Fruit fly (Drosophila melanogaster): Measurements from ENCODE around the gene Ubc6.

The Ubc6 gene

DNA sequence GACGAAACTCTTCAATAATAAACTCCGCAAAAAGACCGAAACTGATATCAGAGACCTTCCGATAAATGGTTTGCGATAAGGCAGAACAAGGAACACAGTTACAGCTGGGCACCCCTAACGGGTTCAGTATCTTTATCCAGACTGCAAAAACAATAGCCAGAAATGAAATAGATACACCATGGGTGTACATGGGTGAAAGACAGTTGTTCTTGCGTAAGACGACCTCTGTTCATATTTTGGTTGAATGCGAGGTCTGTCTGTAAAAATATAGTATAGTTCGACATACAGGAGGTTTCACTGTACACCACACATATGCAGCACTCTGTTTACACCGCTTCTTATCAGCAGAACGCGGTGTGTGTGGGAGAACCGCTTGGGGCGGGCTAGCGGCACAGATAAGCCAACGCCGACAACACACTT is 40.3 kb downstream of the Ubc6 start:
- TF ChIP-seq cyc (GFP tag; optimal IDR thresholded peaks at IDR 0.05), result peak; percentile 76
- peak; percentile 61 for TF ChIP-seq CG7368 (GFP tag; optimal IDR thresholded peaks at IDR 0.05)
- peak; percentile 74 for TF ChIP-seq CG3919 (GFP tag; optimal IDR thresholded peaks at IDR 0.05)
- peak; percentile 60 for TF ChIP-seq CG10631 (GFP tag; optimal IDR thresholded peaks at IDR 0.05)
- peak; percentile 83 for TF ChIP-seq CG6163 (GFP tag; IDR thresholded peaks at IDR 0.05)
- TF ChIP-seq CG15336 (GFP tag; IDR thresholded peaks at IDR 0.05), result peak; percentile 51
- TF ChIP-seq CG8119 (GFP tag; IDR thresholded peaks at IDR 0.05), result no peak
- peak; percentile 94 for TF ChIP-seq fkh (GFP tag; optimal IDR thresholded peaks at IDR 0.05)
- TF ChIP-seq lz (GFP tag; optimal IDR thresholded peaks at IDR 0.05), result peak; percentile 85
- peak; percentile 71 for TF ChIP-seq CG34406 (GFP tag; optimal IDR thresholded peaks at IDR 0.05)
- peak; percentile 65 for TF ChIP-seq CG8632 (GFP tag; optimal IDR thresholded peaks at IDR 0.05)
- TF ChIP-seq Hr39 (GFP tag; optimal IDR thresholded peaks at IDR 0.05), result peak; percentile 85
- TF ChIP-seq acj6 (GFP tag; optimal IDR thresholded peaks at IDR 0.05), result peak; percentile 75
- peak; percentile 39 for TF ChIP-seq CG16779 (tag; optimal IDR thresholded peaks at IDR 0.05)
- TF ChIP-seq CG11762 (GFP tag; optimal IDR thresholded peaks at IDR 0.05; ENCODE audit: insufficient read depth), result peak; percentile 25
- TF ChIP-seq spab (GFP tag; optimal IDR thresholded peaks at IDR 0.05), result peak; percentile 5
- peak; percentile 49 for TF ChIP-seq Ets96B (tag; optimal IDR thresholded peaks at IDR 0.05)
- peak; percentile 61 for TF ChIP-seq Sox15 (GFP tag; optimal IDR thresholded peaks at IDR 0.05)
- no peak for TF ChIP-seq CG6276 (GFP tag; optimal IDR thresholded peaks at IDR 0.05)
- TF ChIP-seq Hr38 (GFP tag; optimal IDR thresholded peaks at IDR 0.05), result no peak
- peak; percentile 56 for TF ChIP-seq CG3032 (tag; optimal IDR thresholded peaks at IDR 0.05)
- peak; percentile 47 for TF ChIP-seq Blimp-1 (GFP tag; optimal IDR thresholded peaks at IDR 0.05)
- peak; percentile 82 for TF ChIP-seq Eip75B (GFP tag; optimal IDR thresholded peaks at IDR 0.05)
- peak; percentile 90 for TF ChIP-seq vri (GFP tag; optimal IDR thresholded peaks at IDR 0.05)
- TF ChIP-seq fd85E (GFP tag; optimal IDR thresholded peaks at IDR 0.05), result peak; percentile 22
- peak; percentile 60 for TF ChIP-seq achi (GFP tag; optimal IDR thresholded peaks at IDR 0.05)
- TF ChIP-seq CG32006 (GFP tag; optimal IDR thresholded peaks at IDR 0.05), result peak; percentile 68
- TF ChIP-seq esn (GFP tag; optimal IDR thresholded peaks at IDR 0.05), result peak; percentile 86
- peak; percentile 43 for TF ChIP-seq dac (GFP tag; optimal IDR thresholded peaks at IDR 0.05)
- TF ChIP-seq Ets21C (GFP tag; optimal IDR thresholded peaks at IDR 0.05), result peak; percentile 74
- peak; percentile 45 for TF ChIP-seq CG1621 (tag; optimal IDR thresholded peaks at IDR 0.05)
- peak; percentile 62 for TF ChIP-seq CG11902 (GFP tag; optimal IDR thresholded peaks at IDR 0.05)
- peak in 1 of 2 experiments; percentile 52 for TF ChIP-seq salr (GFP tag; optimal IDR thresholded peaks at IDR 0.05)
- peak; percentile 89 for TF ChIP-seq Sox14 (GFP tag; optimal IDR thresholded peaks at IDR 0.05)
- TF ChIP-seq CG31627 (GFP tag; optimal IDR thresholded peaks at IDR 0.05), result peak; percentile 83
- peak; percentile 91 for TF ChIP-seq Eip78C (GFP tag)
- peak; percentile 78 for TF ChIP-seq pdm3 (GFP tag; optimal IDR thresholded peaks at IDR 0.05)
- peak; percentile 62 for TF ChIP-seq CG6854 (GFP tag; optimal IDR thresholded peaks at IDR 0.05)
- peak; percentile 48 for TF ChIP-seq CG9139 (GFP tag; optimal IDR thresholded peaks at IDR 0.05)
- TF ChIP-seq fd59A (GFP tag; optimal IDR thresholded peaks at IDR 0.05), result peak; percentile 34
- TF ChIP-seq Smox (GFP tag; optimal IDR thresholded peaks at IDR 0.05), result peak; percentile 81
- peak; percentile 66 for TF ChIP-seq net (GFP tag; optimal IDR thresholded peaks at IDR 0.05)
- TF ChIP-seq CG8319 (GFP tag; optimal IDR thresholded peaks at IDR 0.05), result peak; percentile 62
- peak; percentile 36 for TF ChIP-seq CG6808 (GFP tag; optimal IDR thresholded peaks at IDR 0.05)
- TF ChIP-seq CG11294 (GFP tag; IDR thresholded peaks at IDR 0.05), result peak; percentile 30; the same call in 1 of the 2 replicates
- peak; percentile 78 for TF ChIP-seq OdsH (GFP tag; optimal IDR thresholded peaks at IDR 0.05)
- peak; percentile 42 for TF ChIP-seq CG4318 (GFP tag; optimal IDR thresholded peaks at IDR 0.05)
- peak; percentile 97 for TF ChIP-seq svp (GFP tag)
- TF ChIP-seq topi (GFP tag; optimal IDR thresholded peaks at IDR 0.05), result peak; percentile 75
- peak; percentile 26 for TF ChIP-seq Lpt (GFP tag; optimal IDR thresholded peaks at IDR 0.05)
- TF ChIP-seq Hr4 (GFP tag; optimal IDR thresholded peaks at IDR 0.05), result peak; percentile 60
- TF ChIP-seq Sox102F (GFP tag; optimal IDR thresholded peaks at IDR 0.05), result peak; percentile 84
